Fruit fly (Drosophila melanogaster): ENCODE data around the gene CG7720.

DNA sequence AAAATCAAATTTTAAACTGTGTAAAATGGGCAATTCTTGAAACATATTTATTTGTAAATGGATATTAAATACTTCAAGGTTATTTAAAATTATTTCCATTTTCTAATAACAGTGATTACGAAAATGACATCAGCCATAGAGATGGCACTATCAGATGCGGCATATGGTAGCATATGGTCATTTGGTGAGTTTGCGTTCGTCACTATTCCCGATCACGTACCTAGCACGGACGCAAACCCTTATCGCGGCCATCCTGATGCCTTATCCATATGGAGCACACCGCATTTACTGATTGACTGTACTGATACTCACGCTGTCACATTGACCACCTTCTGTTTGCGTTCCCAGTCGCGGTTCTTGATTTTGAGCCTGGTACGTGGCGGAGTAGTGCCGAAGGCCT lies 56.9 kb downstream of the CG7720 start:
- TF ChIP-seq nau (GFP tag; optimal IDR thresholded peaks at IDR 0.05), result no peak
- no peak for TF ChIP-seq sqz (GFP tag; optimal IDR thresholded peaks at IDR 0.05)
- no peak for TF ChIP-seq mam (GFP tag; optimal IDR thresholded peaks at IDR 0.05)
- no peak for TF ChIP-seq hbn (GFP tag; IDR thresholded peaks at IDR 0.05; ENCODE audit: partially characterized antibody)
- no peak for TF ChIP-seq CG31224 (GFP tag; IDR thresholded peaks at IDR 0.05)
- TF ChIP-seq kah (GFP tag; optimal IDR thresholded peaks at IDR 0.05), result no peak
- no peak for TF ChIP-seq insv (GFP tag; optimal IDR thresholded peaks at IDR 0.05)
- peak; percentile 20 for TF ChIP-seq gfzf (GFP tag; optimal IDR thresholded peaks at IDR 0.05)
- TF ChIP-seq CG31388 (GFP tag; optimal IDR thresholded peaks at IDR 0.05), result no peak
- TF ChIP-seq ase (GFP tag; IDR thresholded peaks at IDR 0.05), result no peak
- TF ChIP-seq CG30020 (tag; optimal IDR thresholded peaks at IDR 0.05), result no peak
- no peak for TF ChIP-seq unc-4 (GFP tag; IDR thresholded peaks at IDR 0.05; ENCODE audit: partially characterized antibody)
- TF ChIP-seq CG9932 (GFP tag; IDR thresholded peaks at IDR 0.05), result peak; percentile 34; the same call in 1 of the 2 replicates
- TF ChIP-seq BtbVII (GFP tag; optimal IDR thresholded peaks at IDR 0.05), result no peak

All from whole organism, embryonic.